Fruit fly (Drosophila melanogaster) whole organism, embryonic: ENCODE measurements around the gene Shmt.

Experiments
- Asciz ChIP-seq: fragments of 200-800 bp; sonication (Bioruptor generic); optimal IDR thresholded peaks from 2 replicates; lab custom pipeline; 2017; ENCODE audit warnings: missing biosample characterization, mild to moderate bottlenecking, missing genetic modification characterization, missing genetic modification reagents
- B-H1 ChIP-seq: fragments of 200-800 bp; sonication (Bioruptor generic); IDR thresholded peaks from 3 replicates; pipeline ENCODE4 v1.3.6; 2022; ENCODE audit warnings: missing biosample characterization, missing genetic modification characterization
- CG10274 ChIP-seq: fragments of 200-800 bp; sonication (Bioruptor generic); optimal IDR thresholded peaks from 3 replicates; lab custom pipeline; 2017; ENCODE audit warnings: missing biosample characterization, mild to moderate bottlenecking, missing genetic modification characterization
- CG10565 ChIP-seq: fragments of 200-800 bp; sonication (Bioruptor generic); optimal IDR thresholded peaks from 3 replicates; lab custom pipeline; 2016; ENCODE audit warnings: missing biosample characterization, mild to moderate bottlenecking, missing genetic modification characterization
- CG12071 ChIP-seq: fragments of 200-800 bp; sonication (Bioruptor generic); optimal IDR thresholded peaks from 3 replicates; lab custom pipeline; 2018; ENCODE audit warnings: missing biosample characterization, mild to moderate bottlenecking, missing genetic modification characterization
- CG17612 ChIP-seq: fragments of 200-800 bp; sonication (Bioruptor generic); IDR thresholded peaks from 2 replicates; pipeline ENCODE4 v1.3.6; 2022; ENCODE audit warnings: missing biosample characterization, missing genetic modification characterization
- CG8478 ChIP-seq: fragments of >200 bp; optimal IDR thresholded peaks from 2 replicates; lab custom pipeline; 2018
- YL-1 ChIP-seq: fragments of 200-800 bp; sonication (Bioruptor generic); optimal IDR thresholded peaks from 3 replicates; lab custom pipeline; 2017; ENCODE audit warnings: missing biosample characterization, mild to moderate bottlenecking, missing genetic modification characterization

- TF ChIP-seq CG8478 (lab: Kevin White, UChicago) (no peak), CG10565 (GFP tag; lab: Kevin White, UChicago) (no peak), CG17612 (no peak), YL-1 (GFP tag; lab: Kevin White, UChicago) (no peak), CG10274 (no peak), Asciz (no peak), B-H1 (no peak), CG12071 (GFP tag; lab: Kevin White, UChicago) (no peak)
Observed at dm6 chrX:5964169-5964686, 47.6 kb upstream of the Shmt start.
